Fruit fly (Drosophila melanogaster) whole organism, embryonic: Measurements from ENCODE around the gene JIL-1.

Experiments used
- Abd-B ChIP-seq: fragments of 200-800 bp; sonication (Bioruptor generic); optimal IDR thresholded peaks from 2 replicates; lab custom pipeline; 2018; ENCODE audit warnings: missing biosample characterization, mild to moderate bottlenecking, missing genetic modification characterization, moderate library complexity
- Blimp-1 ChIP-seq: fragments of 200-800 bp; sonication (Bioruptor generic); optimal IDR thresholded peaks from 3 replicates; lab custom pipeline; 2018; ENCODE audit warnings: missing biosample characterization, missing genetic modification characterization, mild to moderate bottlenecking, moderate library complexity, missing genetic modification reagents
- CG10979 ChIP-seq: fragments of 200-800 bp; sonication (Bioruptor generic); optimal IDR thresholded peaks from 2 replicates; lab custom pipeline; 2018; ENCODE audit warnings: missing biosample characterization, mild to moderate bottlenecking, missing genetic modification characterization, moderate library complexity
- CG12155 ChIP-seq: fragments of 200-800 bp; sonication (Bioruptor generic); optimal IDR thresholded peaks from 3 replicates; lab custom pipeline; 2016; ENCODE audit warnings: missing biosample characterization, missing genetic modification characterization
- CG12744 ChIP-seq: fragments of 200-800 bp; sonication (Bioruptor generic); optimal IDR thresholded peaks from 2 replicates; lab custom pipeline; 2016; ENCODE audit warnings: missing biosample characterization, missing genetic modification characterization
- CG1529 ChIP-seq: fragments of 200-800 bp; sonication (Bioruptor generic); optimal IDR thresholded peaks from 3 replicates; lab custom pipeline; 2018; ENCODE audit warnings: missing biosample characterization, missing genetic modification characterization
- CG15514 ChIP-seq: fragments of 200-800 bp; sonication (Bioruptor generic); optimal IDR thresholded peaks from 3 replicates; lab custom pipeline; 2017; ENCODE audit warnings: missing biosample characterization, missing genetic modification characterization, mild to moderate bottlenecking, moderate library complexity, missing genetic modification reagents
- CG17568 ChIP-seq: fragments of 200-800 bp; sonication (Bioruptor generic); optimal IDR thresholded peaks from 2 replicates; lab custom pipeline; 2018; ENCODE audit warnings: missing biosample characterization, mild to moderate bottlenecking, missing genetic modification characterization, moderate library complexity
- CG17612 ChIP-seq: fragments of 200-800 bp; sonication (Bioruptor generic); IDR thresholded peaks from 2 replicates; pipeline ENCODE4 v1.3.6; 2022; ENCODE audit warnings: missing biosample characterization, missing genetic modification characterization
- CG2202 ChIP-seq: fragments of 200-800 bp; sonication (Bioruptor generic); optimal IDR thresholded peaks from 2 replicates; lab custom pipeline; 2018; ENCODE audit warnings: missing biosample characterization, mild to moderate bottlenecking, missing genetic modification characterization
- CG30431 ChIP-seq: fragments of 200-800 bp; sonication (Bioruptor generic); optimal IDR thresholded peaks from 2 replicates; lab custom pipeline; 2017; ENCODE audit warnings: missing biosample characterization, missing genetic modification characterization
- CG31388 ChIP-seq: fragments of 200-800 bp; sonication (Bioruptor generic); optimal IDR thresholded peaks from 2 replicates; lab custom pipeline; 2016; ENCODE audit warnings: missing biosample characterization, missing genetic modification characterization
- CG7928 ChIP-seq: fragments of 200-800 bp; sonication (Bioruptor generic); optimal IDR thresholded peaks from 2 replicates; lab custom pipeline; 2017; ENCODE audit warnings: missing biosample characterization, mild to moderate bottlenecking, missing genetic modification characterization
- CG9215 ChIP-seq: fragments of 200-800 bp; sonication (Bioruptor generic); IDR thresholded peaks from 2 replicates; pipeline ENCODE4 v1.3.6; 2022; ENCODE audit warnings: missing biosample characterization, missing genetic modification characterization
- CG9797 ChIP-seq: fragments of 200-800 bp; sonication (Bioruptor generic); optimal IDR thresholded peaks from 3 replicates; lab custom pipeline; 2018; ENCODE audit warnings: missing biosample characterization, mild to moderate bottlenecking, missing genetic modification characterization
- D ChIP-seq, 2 experiments: fragments of 200-800 bp in 1 of 2; fragments of >200 bp in 1 of 2; sonication (Bioruptor generic) in 1 of 2; optimal IDR thresholded peaks; 2 replicates in 1 of 2; 3 replicates in 1 of 2; lab custom pipeline; 2017; ENCODE audit warnings: mild to moderate bottlenecking in 1 of 2, missing biosample characterization in 1 of 2, missing genetic modification characterization in 1 of 2, missing genetic modification reagents in 1 of 2
- Eip74EF ChIP-seq, 2 experiments: fragments of 200-800 bp in 1 of 2; fragments of >200 bp in 1 of 2; sonication (Bioruptor generic) in 1 of 2; optimal IDR thresholded peaks; 2 replicates each; lab custom pipeline; 2017 to 2019; ENCODE audit warnings: missing biosample characterization in 2 of 2, missing genetic modification characterization in 2 of 2, mild to moderate bottlenecking in 1 of 2, moderate library complexity in 1 of 2
- Fer2 ChIP-seq: fragments of 200-800 bp; sonication (Bioruptor generic); optimal IDR thresholded peaks from 2 replicates; lab custom pipeline; 2018; ENCODE audit warnings: missing biosample characterization, mild to moderate bottlenecking, missing genetic modification characterization, moderate library complexity
- Hr3 ChIP-seq: fragments of 200-800 bp; sonication (Bioruptor generic); optimal IDR thresholded peaks from 3 replicates; lab custom pipeline; 2016; ENCODE audit warnings: missing biosample characterization, missing genetic modification characterization
- Kr ChIP-seq: fragments of 200-800 bp; sonication (Bioruptor generic); optimal IDR thresholded peaks from 2 replicates; lab custom pipeline; 2017; ENCODE audit warnings: missing biosample characterization, mild to moderate bottlenecking, missing genetic modification characterization
- Lpt ChIP-seq: fragments of >200 bp; optimal IDR thresholded peaks from 2 replicates; lab custom pipeline; 2018; ENCODE audit warnings: missing biosample characterization, missing genetic modification characterization
- Mad ChIP-seq: fragments of 200-800 bp; sonication (Bioruptor generic); optimal IDR thresholded peaks from 2 replicates; lab custom pipeline; 2016; ENCODE audit warnings: missing biosample characterization, missing genetic modification characterization
- Med ChIP-seq: fragments of 200-800 bp; sonication (Bioruptor generic); peaks from one replicate; lab custom pipeline; 2016; ENCODE audit warnings: missing biosample characterization, missing genetic modification characterization, mild to moderate bottlenecking, inconsistent platforms, moderate library complexity
- Nf-YB ChIP-seq: fragments of 200-800 bp; sonication (Bioruptor generic); optimal IDR thresholded peaks from 3 replicates; lab custom pipeline; 2019; ENCODE audit warnings: missing biosample characterization, mild to moderate bottlenecking, missing genetic modification characterization, moderate library complexity
- Optix ChIP-seq: fragments of 200-800 bp; sonication (Bioruptor generic); IDR thresholded peaks from 3 replicates; pipeline ENCODE4 v1.3.6; 2022; ENCODE audit warnings: missing biosample characterization, missing genetic modification characterization
- Poxn ChIP-seq: fragments of 200-800 bp; sonication (Bioruptor generic); IDR thresholded peaks from 2 replicates; pipeline ENCODE4 v1.3.6; 2022; ENCODE audit warnings: missing biosample characterization, missing genetic modification characterization
- Xrp1 ChIP-seq: fragments of 200-800 bp; sonication (Bioruptor generic); IDR thresholded peaks from 2 replicates; pipeline ENCODE4 v1.3.6; 2022; ENCODE audit warnings: missing biosample characterization, missing genetic modification characterization
- ato ChIP-seq: fragments of 200-800 bp; sonication (Bioruptor generic); IDR thresholded peaks from 2 replicates; pipeline ENCODE4 v1.3.6; 2022; ENCODE audit warnings: missing biosample characterization, missing genetic modification characterization; ENCODE audit not compliant: partially characterized antibody
- cas ChIP-seq: fragments of 200-800 bp; sonication (Bioruptor generic); IDR thresholded peaks from 2 replicates; pipeline ENCODE4 v1.3.6; 2022; ENCODE audit warnings: missing biosample characterization, missing genetic modification characterization
- corto ChIP-seq: fragments of 200-800 bp; sonication (Bioruptor generic); optimal IDR thresholded peaks from 2 replicates; lab custom pipeline; 2016; ENCODE audit warnings: missing biosample characterization, mild to moderate bottlenecking, missing genetic modification characterization, moderate library complexity
- danr ChIP-seq: fragments of 200-800 bp; sonication (Bioruptor generic); IDR thresholded peaks from 2 replicates; pipeline ENCODE4 v1.3.6; 2022; ENCODE audit warnings: missing biosample characterization, missing genetic modification characterization
- fru ChIP-seq: fragments of >200 bp; optimal IDR thresholded peaks from 2 replicates; lab custom pipeline; 2017
- ftz-f1 ChIP-seq: fragments of 200-800 bp; sonication (Bioruptor generic); optimal IDR thresholded peaks from 2 replicates; lab custom pipeline; 2016; ENCODE audit warnings: missing biosample characterization, missing genetic modification characterization
- gro ChIP-seq: fragments of 200-800 bp; sonication (Bioruptor generic); optimal IDR thresholded peaks from 2 replicates; lab custom pipeline; 2016; ENCODE audit warnings: missing biosample characterization, missing genetic modification characterization
- gt ChIP-seq: fragments of 200-800 bp; sonication (Bioruptor generic); IDR thresholded peaks from 2 replicates; pipeline ENCODE4 v1.3.6; 2022; ENCODE audit warnings: missing biosample characterization, missing genetic modification characterization
- hkb ChIP-seq, 2 experiments: fragments of 200-800 bp in 1 of 2; fragments of >200 bp in 1 of 2; sonication (Bioruptor generic) in 1 of 2; IDR thresholded peaks in 1 of 2; optimal IDR thresholded peaks in 1 of 2; 2 replicates each; pipeline versions ENCODE4 v1.3.6 to Lab custom; 2017 to 2022; ENCODE audit warnings: missing biosample characterization in 1 of 2, missing genetic modification characterization in 1 of 2
- hth ChIP-seq: fragments of >200 bp; optimal IDR thresholded peaks from 2 replicates; lab custom pipeline; 2017; ENCODE audit warnings: inconsistent platforms
- jing ChIP-seq: fragments of 200-800 bp; sonication (Bioruptor generic); optimal IDR thresholded peaks from 2 replicates; lab custom pipeline; 2018; ENCODE audit warnings: missing biosample characterization, mild to moderate bottlenecking, missing genetic modification characterization
- kah ChIP-seq: fragments of 200-800 bp; sonication (Bioruptor generic); optimal IDR thresholded peaks from 2 replicates; lab custom pipeline; 2018; ENCODE audit warnings: missing biosample characterization, mild to moderate bottlenecking, missing genetic modification characterization
- lmd ChIP-seq: fragments of 200-800 bp; sonication (Bioruptor generic); IDR thresholded peaks from 2 replicates; pipeline ENCODE4 v1.3.6; 2022; ENCODE audit warnings: missing biosample characterization, missing genetic modification characterization
- lola ChIP-seq, 3 experiments: fragments of >200 bp in 2 of 3; fragments of 200-800 bp in 1 of 3; sonication (Bioruptor generic) in 1 of 3; optimal IDR thresholded peaks; 2 replicates each; lab custom pipeline; 2017 to 2019; ENCODE audit warnings: missing biosample characterization in 3 of 3, missing genetic modification characterization in 3 of 3, mild to moderate bottlenecking in 1 of 3, moderate library complexity in 1 of 3
- phol ChIP-seq: fragments of 200-800 bp; sonication (Bioruptor generic); optimal IDR thresholded peaks from 3 replicates; lab custom pipeline; 2018; ENCODE audit warnings: missing biosample characterization, mild to moderate bottlenecking, missing genetic modification characterization, moderate library complexity
- rib ChIP-seq: fragments of 200-800 bp; sonication (Bioruptor generic); IDR thresholded peaks from 2 replicates; pipeline ENCODE4 v1.3.6; 2022; ENCODE audit warnings: missing biosample characterization, missing genetic modification characterization
- ro ChIP-seq: fragments of 200-800 bp; sonication (Bioruptor generic); IDR thresholded peaks from 2 replicates; pipeline ENCODE4 v1.3.6; 2022; ENCODE audit warnings: missing biosample characterization, missing genetic modification characterization
- run ChIP-seq: fragments of 200-800 bp; sonication (Bioruptor generic); optimal IDR thresholded peaks from 3 replicates; lab custom pipeline; 2018; ENCODE audit warnings: missing biosample characterization, mild to moderate bottlenecking, missing genetic modification characterization
- salm ChIP-seq: fragments of 200-800 bp; sonication (Bioruptor generic); optimal IDR thresholded peaks from 2 replicates; lab custom pipeline; 2018; ENCODE audit warnings: missing biosample characterization, mild to moderate bottlenecking, missing genetic modification characterization
- sqz ChIP-seq: fragments of 200-800 bp; sonication (Bioruptor generic); optimal IDR thresholded peaks from 3 replicates; lab custom pipeline; 2018; ENCODE audit warnings: missing biosample characterization, mild to moderate bottlenecking, missing genetic modification characterization
- stwl ChIP-seq: fragments of 200-800 bp; sonication (Bioruptor generic); optimal IDR thresholded peaks from 3 replicates; lab custom pipeline; 2018; ENCODE audit warnings: missing biosample characterization, mild to moderate bottlenecking, missing genetic modification characterization, moderate library complexity
- yki ChIP-seq: fragments of >200 bp; optimal IDR thresholded peaks from 3 replicates; lab custom pipeline; 2018
- zfh1 ChIP-seq: fragments of 200-800 bp; sonication (Bioruptor generic); IDR thresholded peaks from 3 replicates; pipeline ENCODE4 v1.3.6; 2022; ENCODE audit warnings: missing biosample characterization, missing genetic modification characterization

JIL-1 gene

DNA sequence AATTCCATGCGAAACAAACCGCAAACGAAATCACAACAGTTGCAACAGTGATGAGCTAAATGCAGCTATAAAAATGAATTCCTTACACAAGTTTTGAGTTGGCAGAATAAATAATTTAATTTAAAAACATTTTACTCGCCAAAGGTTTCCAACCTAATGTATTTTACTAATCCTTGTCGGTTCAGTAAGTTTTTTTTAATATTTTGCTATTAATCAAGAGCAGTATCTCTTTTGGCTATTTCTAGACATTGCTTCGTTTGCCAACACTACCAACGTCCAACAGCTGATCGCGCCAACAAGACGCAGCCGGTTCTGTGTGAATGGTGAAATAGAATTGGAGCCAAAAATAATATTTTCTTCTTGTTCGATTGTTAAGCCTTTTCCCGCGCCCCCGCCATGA is 28.3 kb downstream of the JIL-1 start, which contains the start of the genes CG32075, CG45101 and SuUR (continued):
- peak in 1 of 3 experiments; percentile 86 for TF ChIP-seq lola (GFP tag; optimal IDR thresholded peaks at IDR 0.05; lab: Kevin White, UChicago)
- TF ChIP-seq ftz-f1 = peak; percentile 24
- TF ChIP-seq CG2202 (tag; lab: Kevin White, UChicago) = peak; percentile 59
- no peak for TF ChIP-seq Kr (GFP tag; lab: Kevin White, UChicago)
- TF ChIP-seq Xrp1 = peak; percentile 83
- TF ChIP-seq hkb (optimal IDR thresholded peaks at IDR 0.05; lab: Kevin White, UChicago) = peak; percentile 71
- TF ChIP-seq hkb (GFP tag; IDR thresholded peaks at IDR 0.05; lab: Robert Waterston, UW) = peak; percentile 86
- no peak for TF ChIP-seq ato (GFP tag; lab: Robert Waterston, UW)
- peak; percentile 18 for TF ChIP-seq sqz (GFP tag; lab: Kevin White, UChicago)
- no peak for TF ChIP-seq CG17568 (GFP tag; lab: Kevin White, UChicago)
- peak; percentile 61 for TF ChIP-seq stwl (tag; lab: Kevin White, UChicago)
- TF ChIP-seq cas (GFP tag; lab: Robert Waterston, UW) = peak; percentile 62
- TF ChIP-seq CG15514 (GFP tag; lab: Kevin White, UChicago) = peak; percentile 78
- peak; percentile 81 for TF ChIP-seq CG30431
- no peak for TF ChIP-seq hth
- TF ChIP-seq CG10979 (tag; lab: Kevin White, UChicago) = peak; percentile 76
- TF ChIP-seq run (tag; lab: Kevin White, UChicago) = peak; percentile 80
- TF ChIP-seq CG17612 (GFP tag; lab: Robert Waterston, UW) = peak; percentile 59; the same call in 1 of the 2 replicates
- TF ChIP-seq Hr3 (GFP tag; lab: Kevin White, UChicago) = peak; percentile 90
- TF ChIP-seq danr (GFP tag; lab: Robert Waterston, UW) = 0 out of 2 replicates have a peak, but pooled peaks have one; percentile 33
- TF ChIP-seq CG12744 = peak; percentile 89
- TF ChIP-seq CG31388 (GFP tag; lab: Kevin White, UChicago) = peak; percentile 39
- peak; percentile 82 for TF ChIP-seq CG9215
- TF ChIP-seq jing (GFP tag; lab: Kevin White, UChicago) = peak; percentile 67
- peak; percentile 90 for TF ChIP-seq phol (tag; lab: Kevin White, UChicago)
- TF ChIP-seq rib (GFP tag; lab: Robert Waterston, UW) = peak; percentile 74
- peak; percentile 59 for TF ChIP-seq corto (GFP tag; lab: Kevin White, UChicago)
- TF ChIP-seq Optix = peak; percentile 70
- TF ChIP-seq Med (GFP tag; lab: Kevin White, UChicago) = peak; percentile 99
- peak; percentile 75; the same call in 1 of the 2 replicates for TF ChIP-seq gt (GFP tag; lab: Robert Waterston, UW)
- TF ChIP-seq kah = peak; percentile 32
- TF ChIP-seq lmd (GFP tag; lab: Robert Waterston, UW) = peak; percentile 88
- peak; percentile 24 for TF ChIP-seq salm
- TF ChIP-seq Nf-YB (GFP tag; lab: Kevin White, UChicago) = peak; percentile 53
- TF ChIP-seq Lpt (GFP tag; lab: Kevin White, UChicago) = no peak
- peak; percentile 23 for TF ChIP-seq CG9797 (GFP tag; lab: Kevin White, UChicago)
- TF ChIP-seq ro (GFP tag; lab: Robert Waterston, UW) = peak; percentile 76
- TF ChIP-seq CG12155 = peak; percentile 89
- TF ChIP-seq Fer2 = peak; percentile 79
- no peak for TF ChIP-seq yki (lab: Kevin White, UChicago)
- TF ChIP-seq Mad (GFP tag; lab: Kevin White, UChicago) = peak; percentile 90
- TF ChIP-seq Abd-B = peak; percentile 89
- TF ChIP-seq CG7928 (GFP tag; lab: Kevin White, UChicago) = peak; percentile 41
- TF ChIP-seq fru (lab: Kevin White, UChicago) = no peak
- TF ChIP-seq gro (GFP tag; lab: Kevin White, UChicago) = peak; percentile 77
- TF ChIP-seq D (optimal IDR thresholded peaks at IDR 0.05; lab: Kevin White, UChicago) = no peak
- peak; percentile 26 for TF ChIP-seq D (GFP tag; optimal IDR thresholded peaks at IDR 0.05; lab: Kevin White, UChicago)
- TF ChIP-seq Poxn (GFP tag; lab: Robert Waterston, UW) = peak; percentile 34; the same call in 1 of the 2 replicates
- TF ChIP-seq zfh1 (GFP tag; lab: Robert Waterston, UW) = peak; percentile 92
- no peak for TF ChIP-seq Blimp-1 (GFP tag; lab: Kevin White, UChicago)
- peak; percentile 59 for TF ChIP-seq CG1529
- peak in 1 of 2 experiments; percentile 35 for TF ChIP-seq Eip74EF (GFP tag; optimal IDR thresholded peaks at IDR 0.05; lab: Kevin White, UChicago)
